Comparison of ENCODE assay signal across 8 worm cellular contexts in the genomic region with DNA sequence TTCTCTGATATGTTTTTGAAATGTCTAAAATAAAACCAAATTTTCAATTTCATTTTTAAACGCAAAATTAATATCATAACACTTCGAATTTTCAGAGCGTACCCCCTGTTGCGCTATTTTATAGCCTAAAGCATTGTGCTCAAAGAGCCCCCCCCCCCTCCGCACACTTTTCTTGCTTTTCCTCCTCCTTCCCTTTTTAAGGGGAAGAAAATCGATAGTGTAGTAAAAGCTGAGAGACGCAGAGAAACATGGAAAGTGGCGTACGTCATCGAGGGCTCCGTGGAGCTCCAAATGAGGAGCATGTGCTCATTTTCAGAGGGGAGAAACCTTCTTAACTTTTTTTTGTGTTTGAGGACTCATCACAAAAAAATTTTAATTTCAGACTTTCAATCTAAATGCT.
A peak's percentile ranks its signal among the peaks of the same experiment; 100 is the strongest.
TF ChIP-seq lines count a peak whose summit lies in the region.

TSS of gene cccp-1 (plus strand) at position 377 of the 400 bp plus-strand sequence.

TF ChIP-seq in whole organism, L1 larva, 84 proteins besides CTCF, POLR2A, EP300 and RAD21 (continues in another document):
- TF ChIP-seq hlh-4 (tag; optimal IDR thresholded peaks at IDR 0.05; lab: Kevin White, UChicago) (no peak), grh-1 (GFP tag; IDR thresholded peaks at IDR 0.05; lab: Robert Waterston, UW) (no peak), alr-1 (tag; optimal IDR thresholded peaks at IDR 0.05; lab: Kevin White, UChicago; ENCODE audit: borderline replicate concordance) (no peak), swsn-7 (tag; optimal IDR thresholded peaks at IDR 0.05; lab: Kevin White, UChicago) (peak; percentile 21), xbp-1 (tag; optimal IDR thresholded peaks at IDR 0.05; lab: Kevin White, UChicago) (peak; percentile 0), mdl-1 (tag; optimal IDR thresholded peaks at IDR 0.05; lab: Kevin White, UChicago) (peak in 1 of 2 experiments; percentile 6), C04F5.9 (tag; optimal IDR thresholded peaks at IDR 0.05; lab: Kevin White, UChicago) (no peak), nhr-76 (tag; optimal IDR thresholded peaks at IDR 0.05; lab: Kevin White, UChicago) (no peak), ztf-4 (tag; optimal IDR thresholded peaks at IDR 0.05; lab: Kevin White, UChicago) (no peak), zag-1 (tag; optimal IDR thresholded peaks at IDR 0.05; lab: Kevin White, UChicago) (no peak), rnt-1 (tag; optimal IDR thresholded peaks at IDR 0.05; lab: Kevin White, UChicago) (no peak)

TF ChIP-seq in whole organism, L2 larva, 48 proteins besides CTCF, POLR2A, EP300 and RAD21 (continues in another document):
- TF ChIP-seq crh-2 (tag; optimal IDR thresholded peaks at IDR 0.05; lab: Kevin White, UChicago) (peak; percentile 48), nhr-10 (tag; optimal IDR thresholded peaks at IDR 0.05; lab: Kevin White, UChicago) (no peak), lin-11 (tag; optimal IDR thresholded peaks at IDR 0.05; lab: Kevin White, UChicago) (peak; percentile 12), C34F6.9 (tag; optimal IDR thresholded peaks at IDR 0.05; lab: Kevin White, UChicago) (peak; percentile 67), unc-62 (GFP tag; optimal IDR thresholded peaks at IDR 0.05; lab: Kevin White, UChicago) (no peak), zag-1 (tag; optimal IDR thresholded peaks at IDR 0.05; lab: Kevin White, UChicago) (peak; percentile 48), fos-1 (tag; optimal IDR thresholded peaks at IDR 0.05; lab: Kevin White, UChicago) (peak; percentile 13), unc-55 (GFP tag; optimal IDR thresholded peaks at IDR 0.05; lab: Kevin White, UChicago) (peak; percentile 75), lsy-2 (tag; optimal IDR thresholded peaks at IDR 0.05; lab: Kevin White, UChicago) (peak in 1 of 2 experiments; percentile 53), aly-2 (tag; optimal IDR thresholded peaks at IDR 0.05; lab: Kevin White, UChicago) (no peak), nhr-129 (tag; optimal IDR thresholded peaks at IDR 0.05; lab: Kevin White, UChicago) (peak; percentile 33)

TF ChIP-seq in whole organism, L3 larva, 47 proteins besides CTCF, POLR2A, EP300 and RAD21:
- TF ChIP-seq ceh-16 (tag; optimal IDR thresholded peaks at IDR 0.05; lab: Kevin White, UChicago) (no peak), ceh-28 (tag; optimal IDR thresholded peaks at IDR 0.05; lab: Kevin White, UChicago) (peak; percentile 88), nfya-1 (tag; optimal IDR thresholded peaks at IDR 0.05; lab: Kevin White, UChicago; ENCODE audit: insufficient read depth) (peak; percentile 71), elt-2 (tag; optimal IDR thresholded peaks at IDR 0.05; lab: Kevin White, UChicago) (peak; percentile 19), aly-2 (tag; optimal IDR thresholded peaks at IDR 0.05; lab: Kevin White, UChicago) (no peak), hmg-11 (tag; optimal IDR thresholded peaks at IDR 0.05; lab: Kevin White, UChicago) (peak; percentile 67), lin-15B (tag; optimal IDR thresholded peaks at IDR 0.05; lab: Kevin White, UChicago) (peak; percentile 25), sea-2 (GFP tag; optimal IDR thresholded peaks at IDR 0.05; lab: Kevin White, UChicago) (no peak), fkh-10 (GFP tag; optimal IDR thresholded peaks at IDR 0.05; lab: Kevin White, UChicago) (peak; percentile 53)

TF ChIP-seq in whole organism, L4 larva, 104 proteins besides CTCF, POLR2A, EP300 and RAD21 (continues in another document):
- TF ChIP-seq ctbp-1 (GFP tag; IDR thresholded peaks at IDR 0.05; lab: Robert Waterston, UW) (no peak), daf-8 (GFP tag; IDR thresholded peaks at IDR 0.05; lab: Robert Waterston, UW) (no peak), Y75B8A.6 (GFP tag; IDR thresholded peaks at IDR 0.05; lab: Robert Waterston, UW) (no peak), zag-1 (tag; optimal IDR thresholded peaks at IDR 0.05; lab: Kevin White, UChicago) (no peak), mep-1 (tag; optimal IDR thresholded peaks at IDR 0.05; lab: Kevin White, UChicago) (peak; percentile 44), nhr-102 (tag; optimal IDR thresholded peaks at IDR 0.05; lab: Kevin White, UChicago) (no peak), lin-38 (GFP tag; IDR thresholded peaks at IDR 0.05; lab: Robert Waterston, UW) (peak; percentile 17; the same call in 1 of the 2 replicates), ceh-28 (tag; optimal IDR thresholded peaks at IDR 0.05; lab: Kevin White, UChicago) (peak; percentile 81), dmd-8 (GFP tag; IDR thresholded peaks at IDR 0.05; lab: Robert Waterston, UW) (no peak), ceh-32 (tag; optimal IDR thresholded peaks at IDR 0.05; lab: Kevin White, UChicago; ENCODE audit: poor library complexity) (no peak), daf-19 (GFP tag; conservative IDR thresholded peaks at IDR 0.05; lab: Robert Waterston, UW) (no peak), fkh-10 (GFP tag; optimal IDR thresholded peaks at IDR 0.05; lab: Kevin White, UChicago) (peak; percentile 20)

TF ChIP-seq in whole organism, late embryonic, 69 proteins besides CTCF, POLR2A, EP300 and RAD21:
- TF ChIP-seq tbx-2 (tag; optimal IDR thresholded peaks at IDR 0.05; lab: Kevin White, UChicago) (no peak), ceh-48 (tag; optimal IDR thresholded peaks at IDR 0.05; lab: Kevin White, UChicago) (peak; percentile 95), dmd-4 (tag; optimal IDR thresholded peaks at IDR 0.05; lab: Kevin White, UChicago; ENCODE audit: borderline replicate concordance) (no peak), nfya-1 (tag; optimal IDR thresholded peaks at IDR 0.05; lab: Kevin White, UChicago) (peak; percentile 25), ceh-19 (GFP tag; optimal IDR thresholded peaks at IDR 0.05; lab: Kevin White, UChicago) (peak; percentile 7), ceh-31 (tag; optimal IDR thresholded peaks at IDR 0.05; lab: Kevin White, UChicago) (peak; percentile 39), unc-42 (tag; optimal IDR thresholded peaks at IDR 0.05; lab: Kevin White, UChicago) (peak; percentile 39)

TF ChIP-seq in whole organism, midembryonic, 9 proteins besides CTCF, POLR2A, EP300 and RAD21:
- TF ChIP-seq ztf-23 (GFP tag; IDR thresholded peaks at IDR 0.05; lab: Robert Waterston, UW) (0 out of 2 replicates have a peak, but pooled peaks have one; percentile 6), flt-1 (GFP tag; IDR thresholded peaks at IDR 0.05; lab: Robert Waterston, UW) (no peak), med-1 (GFP tag; optimal IDR thresholded peaks at IDR 0.05; lab: Kevin White, UChicago; ENCODE audit: insufficient read depth) (no peak), T22C8.4 (GFP tag; IDR thresholded peaks at IDR 0.05; lab: Robert Waterston, UW) (peak; percentile 77; the same call in 1 of the 2 replicates)

TF ChIP-seq in whole organism, mixed stage, embryonic, 35 proteins besides CTCF, POLR2A, EP300 and RAD21:
- TF ChIP-seq ham-2 (GFP tag; optimal IDR thresholded peaks at IDR 0.05; lab: Kevin White, UChicago) (no peak), tbx-8 (GFP tag; optimal IDR thresholded peaks at IDR 0.05; lab: Kevin White, UChicago) (no peak), ces-1 (GFP tag; optimal IDR thresholded peaks at IDR 0.05; lab: Kevin White, UChicago) (peak; percentile 58)

TF ChIP-seq in whole organism, young adult, 124 proteins besides CTCF, POLR2A, EP300 and RAD21:
- no peak for TF ChIP-seq pha-4 (tag; optimal IDR thresholded peaks at IDR 0.05; lab: Kevin White, UChicago)
- no peak for TF ChIP-seq K11D2.4 (GFP tag; IDR thresholded peaks at IDR 0.05; lab: Robert Waterston, UW)
- no peak for TF ChIP-seq ztf-28 (GFP tag; IDR thresholded peaks at IDR 0.05; lab: Robert Waterston, UW)
- no peak for TF ChIP-seq cebp-1 (GFP tag; IDR thresholded peaks at IDR 0.05; lab: Robert Waterston, UW)
- peak; percentile 14 for TF ChIP-seq cebp-1 (tag; optimal IDR thresholded peaks at IDR 0.05; lab: Kevin White, UChicago)
- peak; percentile 15; the same call in 1 of the 2 replicates for TF ChIP-seq mcd-1 (GFP tag; IDR thresholded peaks at IDR 0.05; lab: Robert Waterston, UW)
- no peak for TF ChIP-seq die-1 (tag; optimal IDR thresholded peaks at IDR 0.05; lab: Kevin White, UChicago)
- 0 out of 2 replicates have a peak, but pooled peaks have one; percentile 7 for TF ChIP-seq dox-1 (GFP tag; IDR thresholded peaks at IDR 0.05; lab: Robert Waterston, UW)
- peak; percentile 29; the same call in 1 of the 2 replicates for TF ChIP-seq zfh-2 (GFP tag; conservative IDR thresholded peaks at IDR 0.05; lab: Robert Waterston, UW)
- no peak for TF ChIP-seq chd-7 (tag; optimal IDR thresholded peaks at IDR 0.05; lab: Kevin White, UChicago)
- TF ChIP-seq hmg-1.2 (GFP tag; IDR thresholded peaks at IDR 0.05; lab: Robert Waterston, UW), result peak; percentile 82
- no peak for TF ChIP-seq F22D6.2 (tag; optimal IDR thresholded peaks at IDR 0.05; lab: Kevin White, UChicago)
- TF ChIP-seq unc-62 (GFP tag; optimal IDR thresholded peaks at IDR 0.05; lab: Kevin White, UChicago), result no peak
- no peak for TF ChIP-seq ztf-25 (GFP tag; IDR thresholded peaks at IDR 0.05; lab: Robert Waterston, UW)
